Fruit fly (Drosophila melanogaster): Measurements from ENCODE around the gene CG13305.

CG13305 gene

DNA sequence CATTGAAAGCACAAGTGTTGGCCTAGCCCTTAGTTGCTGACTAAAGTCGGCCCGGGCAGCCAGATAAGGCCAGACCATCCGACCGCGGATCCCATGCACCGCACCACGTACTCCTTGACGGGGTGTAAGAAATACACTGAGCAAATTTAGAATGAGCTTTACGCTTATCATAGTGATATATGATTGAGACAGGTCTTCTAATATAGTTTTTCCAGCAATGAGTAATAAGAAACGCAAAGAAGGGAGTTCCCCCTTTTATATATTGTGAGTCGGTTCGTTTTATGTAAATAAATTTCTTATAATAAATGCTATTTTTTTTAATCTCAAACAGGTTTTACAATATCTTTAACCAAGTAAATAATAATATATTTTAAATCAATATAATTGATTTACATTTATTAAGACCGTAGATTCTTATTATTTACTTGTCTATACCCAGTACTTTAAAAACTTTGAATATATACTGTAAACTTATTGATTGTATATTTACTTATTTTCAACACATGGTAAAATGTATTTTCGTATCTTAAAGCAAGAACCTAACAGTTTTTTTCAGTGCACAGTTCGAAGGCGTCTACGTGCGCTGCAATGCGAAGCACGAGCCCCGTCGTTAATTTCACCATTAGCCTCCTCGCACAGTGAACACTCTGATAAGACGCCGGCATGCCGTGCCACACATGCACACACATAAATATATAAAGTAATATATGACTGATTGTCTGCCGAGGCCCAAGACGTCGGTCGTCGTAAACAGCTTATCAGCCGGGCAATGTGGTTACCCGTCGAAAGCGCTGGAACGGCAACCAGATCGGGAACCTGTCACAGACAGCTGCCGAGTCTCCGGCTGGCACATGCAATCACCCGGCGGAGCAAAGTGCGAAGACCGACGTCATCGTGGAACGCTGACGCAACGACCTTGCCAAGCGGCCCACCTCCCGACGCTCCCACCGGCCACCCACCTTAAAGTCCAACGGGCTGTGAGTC lies 45.6 kb upstream of the CG13305 start (continued):
- peak; percentile 11; the same call in 1 of the 2 replicates for TF ChIP-seq Rfx (GFP tag; IDR thresholded peaks at IDR 0.05)
- TF ChIP-seq jing (GFP tag; optimal IDR thresholded peaks at IDR 0.05) = no peak
- TF ChIP-seq Six4 (GFP tag; optimal IDR thresholded peaks at IDR 0.05) = peak; percentile 55
- no peak for TF ChIP-seq ewg (GFP tag; optimal IDR thresholded peaks at IDR 0.05)
- TF ChIP-seq CG12744 (GFP tag; optimal IDR thresholded peaks at IDR 0.05) = no peak
- no peak for TF ChIP-seq gfzf (GFP tag; optimal IDR thresholded peaks at IDR 0.05)
- TF ChIP-seq ind (GFP tag; optimal IDR thresholded peaks at IDR 0.05) = peak; percentile 41
- TF ChIP-seq CG17829 (tag; optimal IDR thresholded peaks at IDR 0.05) = peak; percentile 33
- TF ChIP-seq emc (GFP tag; optimal IDR thresholded peaks at IDR 0.05) = no peak
- TF ChIP-seq Fer1 (GFP tag; optimal IDR thresholded peaks at IDR 0.05) = no peak
- TF ChIP-seq odd (GFP tag; optimal IDR thresholded peaks at IDR 0.05) = peak; percentile 19
- no peak for TF ChIP-seq CG14860 (GFP tag; IDR thresholded peaks at IDR 0.05; ENCODE audit: partially characterized antibody)
- no peak for TF ChIP-seq pan (optimal IDR thresholded peaks at IDR 0.05)
- peak in 1 of 2 experiments; percentile 32 for TF ChIP-seq pan (GFP tag; optimal IDR thresholded peaks at IDR 0.05 in 1 of 2, IDR thresholded peaks at IDR 0.05 in 1 of 2)
- no peak for TF ChIP-seq Hsf (GFP tag; optimal IDR thresholded peaks at IDR 0.05)
- peak; percentile 94 for TF ChIP-seq nom (GFP tag; optimal IDR thresholded peaks at IDR 0.05)
- peak; percentile 64 for TF ChIP-seq Hey (tag; optimal IDR thresholded peaks at IDR 0.05)
- TF ChIP-seq Adf1 (GFP tag; IDR thresholded peaks at IDR 0.05) = peak; percentile 55; the same call in 1 of the 2 replicates
- no peak for TF ChIP-seq CG8290 (GFP tag; optimal IDR thresholded peaks at IDR 0.05)
- TF ChIP-seq CG8290 (tag; optimal IDR thresholded peaks at IDR 0.05) = peak in 1 of 2 experiments; percentile 52
- TF ChIP-seq Hand (GFP tag; optimal IDR thresholded peaks at IDR 0.05) = no peak
- no peak for TF ChIP-seq CG15514 (GFP tag; optimal IDR thresholded peaks at IDR 0.05)
- no peak for TF ChIP-seq CG13287 (GFP tag; IDR thresholded peaks at IDR 0.05; ENCODE audit: partially characterized antibody)
- TF ChIP-seq CG12659 (GFP tag; optimal IDR thresholded peaks at IDR 0.05) = peak; percentile 68
- no peak for TF ChIP-seq CG4404 (GFP tag; IDR thresholded peaks at IDR 0.05)
- no peak; the same call in 1 of the 2 replicates for TF ChIP-seq Bgb (GFP tag; IDR thresholded peaks at IDR 0.05; ENCODE audit: partially characterized antibody)
- 0 out of 3 replicates have a peak, but pooled peaks have one; percentile 19 for TF ChIP-seq CG6175 (GFP tag; IDR thresholded peaks at IDR 0.05)
- no peak for TF ChIP-seq ERR (GFP tag; optimal IDR thresholded peaks at IDR 0.05)
- TF ChIP-seq psq (GFP tag; optimal IDR thresholded peaks at IDR 0.05) = no peak
- TF ChIP-seq Sin3A (optimal IDR thresholded peaks at IDR 0.05) = no peak
- no peak for TF ChIP-seq CG7372 (GFP tag; IDR thresholded peaks at IDR 0.05)
- TF ChIP-seq CkIIα-i1 (GFP tag; IDR thresholded peaks at IDR 0.05) = no peak
- TF ChIP-seq CG2875 (GFP tag; optimal IDR thresholded peaks at IDR 0.05) = no peak
- TF ChIP-seq CG10147 (GFP tag; optimal IDR thresholded peaks at IDR 0.05) = peak; percentile 30
- TF ChIP-seq BtbVII (GFP tag; optimal IDR thresholded peaks at IDR 0.05) = no peak
- no peak for TF ChIP-seq z (GFP tag; IDR thresholded peaks at IDR 0.05)
- TF ChIP-seq sob (GFP tag; IDR thresholded peaks at IDR 0.05) = no peak
- no peak for TF ChIP-seq CG32772 (GFP tag; IDR thresholded peaks at IDR 0.05)
- TF ChIP-seq CG13624 (GFP tag; optimal IDR thresholded peaks at IDR 0.05) = no peak
- TF ChIP-seq Fer3 (tag; optimal IDR thresholded peaks at IDR 0.05) = no peak
- TF ChIP-seq vnd (GFP tag; IDR thresholded peaks at IDR 0.05; ENCODE audit: partially characterized antibody) = no peak
- TF ChIP-seq sna (GFP tag; IDR thresholded peaks at IDR 0.05; ENCODE audit: partially characterized antibody) = no peak
- TF ChIP-seq Oli (tag; optimal IDR thresholded peaks at IDR 0.05) = peak; percentile 65
- TF ChIP-seq Bdp1 (GFP tag; optimal IDR thresholded peaks at IDR 0.05) = no peak
- TF ChIP-seq grau (tag; optimal IDR thresholded peaks at IDR 0.05) = peak; percentile 77
- TF ChIP-seq abd-A (tag; optimal IDR thresholded peaks at IDR 0.05) = no peak
- TF ChIP-seq CG16815 (GFP tag; optimal IDR thresholded peaks at IDR 0.05) = peak; percentile 32
- TF ChIP-seq CG5953 (GFP tag; IDR thresholded peaks at IDR 0.05) = no peak
